Fruit fly (Drosophila melanogaster) whole organism, embryonic: ENCODE data around the gene CG15728.

Source experiments
- CG10543 ChIP-seq: fragments of 200-800 bp; sonication (Bioruptor generic); optimal IDR thresholded peaks from 3 replicates; lab custom pipeline; 2017; ENCODE audit warnings: missing biosample characterization, mild to moderate bottlenecking, missing genetic modification characterization, moderate library complexity
- CG11398 ChIP-seq: fragments of 200-800 bp; sonication (Bioruptor generic); optimal IDR thresholded peaks from 2 replicates; lab custom pipeline; 2016; ENCODE audit warnings: missing biosample characterization, missing genetic modification characterization
- CG11456 ChIP-seq: fragments of 200-800 bp; sonication (Bioruptor generic); IDR thresholded peaks from 3 replicates; pipeline ENCODE4 v1.3.6; 2022; ENCODE audit warnings: missing biosample characterization, missing genetic modification characterization
- CG12071 ChIP-seq: fragments of 200-800 bp; sonication (Bioruptor generic); optimal IDR thresholded peaks from 3 replicates; lab custom pipeline; 2018; ENCODE audit warnings: missing biosample characterization, mild to moderate bottlenecking, missing genetic modification characterization
- CG12155 ChIP-seq: fragments of 200-800 bp; sonication (Bioruptor generic); optimal IDR thresholded peaks from 3 replicates; lab custom pipeline; 2016; ENCODE audit warnings: missing biosample characterization, missing genetic modification characterization
- CG12659 ChIP-seq: fragments of 200-800 bp; sonication (Bioruptor generic); optimal IDR thresholded peaks from 3 replicates; lab custom pipeline; 2017; ENCODE audit warnings: mild to moderate bottlenecking, missing biosample characterization, missing genetic modification reagents, missing genetic modification characterization
- CG13287 ChIP-seq: fragments of 200-800 bp; sonication (Bioruptor generic); IDR thresholded peaks from 2 replicates; pipeline ENCODE4 v1.3.6; 2022; ENCODE audit warnings: missing biosample characterization, missing genetic modification characterization; ENCODE audit not compliant: partially characterized antibody
- CG13775 ChIP-seq: fragments of 200-800 bp; sonication (Bioruptor generic); optimal IDR thresholded peaks from 3 replicates; lab custom pipeline; 2017; ENCODE audit warnings: missing biosample characterization, mild to moderate bottlenecking, missing genetic modification characterization
- CG14667 ChIP-seq: fragments of 200-800 bp; sonication (Bioruptor generic); IDR thresholded peaks from 2 replicates; pipeline ENCODE4 v1.3.6; 2022; ENCODE audit warnings: missing biosample characterization, missing genetic modification characterization
- CG14965 ChIP-seq: fragments of 200-800 bp; sonication (Bioruptor generic); optimal IDR thresholded peaks from 2 replicates; lab custom pipeline; 2016; ENCODE audit warnings: missing biosample characterization, missing genetic modification characterization, borderline replicate concordance
- CG15601 ChIP-seq: fragments of 200-800 bp; sonication (Bioruptor generic); optimal IDR thresholded peaks from 3 replicates; lab custom pipeline; 2019; ENCODE audit warnings: missing biosample characterization, mild to moderate bottlenecking, missing genetic modification characterization, moderate library complexity
- CG16815 ChIP-seq: fragments of 200-800 bp; sonication (Bioruptor generic); optimal IDR thresholded peaks from 3 replicates; lab custom pipeline; 2017; ENCODE audit warnings: missing biosample characterization, mild to moderate bottlenecking, missing genetic modification characterization
- CG18476 ChIP-seq: fragments of 200-800 bp; sonication (Bioruptor generic); optimal IDR thresholded peaks from 2 replicates; lab custom pipeline; 2016; ENCODE audit warnings: missing biosample characterization, mild to moderate bottlenecking, missing genetic modification characterization
- CG30020 ChIP-seq: fragments of 200-800 bp; optimal IDR thresholded peaks from 2 replicates; lab custom pipeline; 2019; ENCODE audit warnings: missing biosample characterization, mild to moderate bottlenecking, missing genetic modification characterization, moderate library complexity
- CG31388 ChIP-seq: fragments of 200-800 bp; sonication (Bioruptor generic); optimal IDR thresholded peaks from 2 replicates; lab custom pipeline; 2016; ENCODE audit warnings: missing biosample characterization, missing genetic modification characterization
- CG6654 ChIP-seq: fragments of 200-800 bp; sonication (Bioruptor generic); optimal IDR thresholded peaks from 2 replicates; lab custom pipeline; 2017; ENCODE audit warnings: missing biosample characterization, mild to moderate bottlenecking, missing genetic modification characterization
- CG8089 ChIP-seq: fragments of 200-800 bp; sonication (Bioruptor generic); optimal IDR thresholded peaks from 3 replicates; lab custom pipeline; 2016; ENCODE audit warnings: missing biosample characterization, missing genetic modification characterization
- D19A ChIP-seq: fragments of 200-800 bp; optimal IDR thresholded peaks from 3 replicates; lab custom pipeline; 2019; ENCODE audit warnings: missing biosample characterization, mild to moderate bottlenecking, missing genetic modification characterization, moderate library complexity
- D19B ChIP-seq: fragments of 200-800 bp; sonication (Bioruptor generic); optimal IDR thresholded peaks from 2 replicates; lab custom pipeline; 2017; ENCODE audit warnings: missing biosample characterization, mild to moderate bottlenecking, missing genetic modification characterization
- Dfd ChIP-seq, 2 experiments: fragments of >200 bp; optimal IDR thresholded peaks; 2 replicates each; lab custom pipeline; 2017; ENCODE audit warnings: missing biosample characterization in 2 of 2, missing genetic modification characterization in 2 of 2
- Ets65A ChIP-seq: fragments of 200-800 bp; sonication (Bioruptor generic); peaks from one replicate; lab custom pipeline; 2016; ENCODE audit warnings: missing biosample characterization, missing genetic modification characterization
- Fer1 ChIP-seq: fragments of 200-800 bp; sonication (Bioruptor generic); optimal IDR thresholded peaks from 2 replicates; lab custom pipeline; 2017; ENCODE audit warnings: missing biosample characterization, mild to moderate bottlenecking, missing genetic modification characterization
- Fer3 ChIP-seq: fragments of 200-800 bp; sonication (Bioruptor generic); optimal IDR thresholded peaks from 2 replicates; lab custom pipeline; 2018; ENCODE audit warnings: missing biosample characterization, mild to moderate bottlenecking, missing genetic modification characterization, moderate library complexity
- HHEX ChIP-seq: fragments of 200-800 bp; sonication (Bioruptor generic); optimal IDR thresholded peaks from 3 replicates; lab custom pipeline; 2017; ENCODE audit warnings: missing biosample characterization, mild to moderate bottlenecking, missing genetic modification characterization, missing genetic modification reagents
- Hand ChIP-seq: fragments of 200-800 bp; sonication (Bioruptor generic); optimal IDR thresholded peaks from 2 replicates; lab custom pipeline; 2017; ENCODE audit warnings: mild to moderate bottlenecking, missing biosample characterization, missing genetic modification reagents, missing genetic modification characterization
- Hmx ChIP-seq: fragments of 200-800 bp; sonication (Bioruptor generic); optimal IDR thresholded peaks from 2 replicates; lab custom pipeline; 2016; ENCODE audit warnings: missing biosample characterization, missing genetic modification characterization
- MBD-R2 ChIP-seq: fragments of 200-800 bp; sonication (Bioruptor generic); IDR thresholded peaks from 2 replicates; pipeline ENCODE4 v1.3.6; 2022; ENCODE audit warnings: missing biosample characterization, missing genetic modification characterization
- Nf-YB ChIP-seq: fragments of 200-800 bp; sonication (Bioruptor generic); optimal IDR thresholded peaks from 3 replicates; lab custom pipeline; 2019; ENCODE audit warnings: missing biosample characterization, mild to moderate bottlenecking, missing genetic modification characterization, moderate library complexity
- NfI ChIP-seq: fragments of 200-800 bp; sonication (Bioruptor generic); optimal IDR thresholded peaks from 3 replicates; lab custom pipeline; 2018; ENCODE audit warnings: missing biosample characterization, mild to moderate bottlenecking, missing genetic modification characterization, moderate library complexity
- Oaz ChIP-seq: fragments of 200-800 bp; sonication (Bioruptor generic); IDR thresholded peaks from 2 replicates; pipeline ENCODE4 v1.3.6; 2022; ENCODE audit warnings: missing biosample characterization, missing genetic modification characterization
- Poxn ChIP-seq: fragments of 200-800 bp; sonication (Bioruptor generic); IDR thresholded peaks from 2 replicates; pipeline ENCODE4 v1.3.6; 2022; ENCODE audit warnings: missing biosample characterization, missing genetic modification characterization
- Sox100B ChIP-seq: fragments of 200-800 bp; sonication (Bioruptor generic); optimal IDR thresholded peaks from 3 replicates; lab custom pipeline; 2018; ENCODE audit warnings: missing biosample characterization, mild to moderate bottlenecking, missing genetic modification characterization
- bcd ChIP-seq: fragments of 200-800 bp; sonication (Bioruptor generic); optimal IDR thresholded peaks from 2 replicates; lab custom pipeline; 2017; ENCODE audit warnings: missing biosample characterization, mild to moderate bottlenecking, missing genetic modification characterization
- bowl ChIP-seq: fragments of 200-800 bp; sonication (Bioruptor generic); IDR thresholded peaks from 2 replicates; pipeline ENCODE4 v1.3.6; 2022; ENCODE audit warnings: missing biosample characterization, missing genetic modification characterization
- dati ChIP-seq: fragments of 200-800 bp; sonication (Bioruptor generic); IDR thresholded peaks from 2 replicates; pipeline ENCODE4 v1.3.6; 2022; ENCODE audit warnings: missing biosample characterization, missing genetic modification characterization
- dmrt99B ChIP-seq: fragments of 200-800 bp; sonication (Bioruptor generic); optimal IDR thresholded peaks from 2 replicates; lab custom pipeline; 2018; ENCODE audit warnings: missing biosample characterization, mild to moderate bottlenecking, missing genetic modification characterization, moderate library complexity
- dpn ChIP-seq, 2 experiments: fragments of 200-800 bp; sonication (Bioruptor generic); optimal IDR thresholded peaks; 3 replicates each; lab custom pipeline; 2016; ENCODE audit warnings: missing biosample characterization in 2 of 2, missing genetic modification characterization in 2 of 2
- esg ChIP-seq: fragments of 200-800 bp; sonication (Bioruptor generic); conservative IDR thresholded peaks from 2 replicates; pipeline ENCODE4 v1.3.6; 2022; ENCODE audit warnings: missing biosample characterization, missing genetic modification characterization
- jing ChIP-seq: fragments of 200-800 bp; sonication (Bioruptor generic); optimal IDR thresholded peaks from 2 replicates; lab custom pipeline; 2018; ENCODE audit warnings: missing biosample characterization, mild to moderate bottlenecking, missing genetic modification characterization
- mld ChIP-seq: fragments of 200-800 bp; sonication (Bioruptor generic); IDR thresholded peaks from 3 replicates; pipeline ENCODE4 v1.3.6; 2022; ENCODE audit warnings: missing biosample characterization, missing genetic modification characterization; ENCODE audit not compliant: partially characterized antibody
- nerfin-1 ChIP-seq: fragments of 200-800 bp; sonication (Bioruptor generic); optimal IDR thresholded peaks from 3 replicates; lab custom pipeline; 2019; ENCODE audit warnings: missing biosample characterization, mild to moderate bottlenecking, missing genetic modification characterization, moderate library complexity
- org-1 ChIP-seq: fragments of 200-800 bp; sonication (Bioruptor generic); optimal IDR thresholded peaks from 2 replicates; lab custom pipeline; 2017; ENCODE audit warnings: missing biosample characterization, missing genetic modification characterization
- pum ChIP-seq: fragments of 200-800 bp; sonication (Bioruptor generic); optimal IDR thresholded peaks from 2 replicates; lab custom pipeline; 2016; ENCODE audit warnings: missing biosample characterization, missing genetic modification characterization
- rib ChIP-seq: fragments of 200-800 bp; sonication (Bioruptor generic); IDR thresholded peaks from 2 replicates; pipeline ENCODE4 v1.3.6; 2022; ENCODE audit warnings: missing biosample characterization, missing genetic modification characterization
- row ChIP-seq: fragments of 200-800 bp; sonication (Bioruptor generic); IDR thresholded peaks from 3 replicates; pipeline ENCODE4 v1.3.6; 2022; ENCODE audit warnings: missing biosample characterization, missing genetic modification characterization
- shn ChIP-seq: fragments of 200-800 bp; sonication (Bioruptor generic); optimal IDR thresholded peaks from 3 replicates; lab custom pipeline; 2016; ENCODE audit warnings: missing biosample characterization, missing genetic modification characterization
- sim ChIP-seq: fragments of 200-800 bp; sonication (Bioruptor generic); IDR thresholded peaks from 2 replicates; pipeline ENCODE4 v1.3.6; 2022; ENCODE audit warnings: missing biosample characterization, missing genetic modification characterization
- slp2 ChIP-seq: fragments of 200-800 bp; sonication (Bioruptor generic); optimal IDR thresholded peaks from 2 replicates; lab custom pipeline; 2016; ENCODE audit warnings: missing biosample characterization, missing genetic modification characterization
- tup ChIP-seq: fragments of 200-800 bp; sonication (Bioruptor generic); optimal IDR thresholded peaks from 2 replicates; lab custom pipeline; 2016; ENCODE audit warnings: missing biosample characterization, mild to moderate bottlenecking, missing genetic modification characterization, moderate library complexity
- z ChIP-seq: fragments of 200-800 bp; sonication (Bioruptor generic); IDR thresholded peaks from 3 replicates; pipeline ENCODE4 v1.3.6; 2022; ENCODE audit warnings: missing biosample characterization, missing genetic modification characterization
- zen2 ChIP-seq: fragments of 200-800 bp; sonication (Bioruptor generic); IDR thresholded peaks from 3 replicates; pipeline ENCODE4 v1.3.6; 2022; ENCODE audit warnings: missing biosample characterization, missing genetic modification characterization; ENCODE audit not compliant: partially characterized antibody

CG15728 gene

dm6 chrX:12574666-12575202 is 49.4 kb upstream of the CG15728 start (continued):
- TF ChIP-seq D19A (tag; lab: Kevin White, UChicago) (peak; percentile 41), CG14667 (no peak), sim (GFP tag; lab: Robert Waterston, UW) (no peak), Fer1 (GFP tag; lab: Kevin White, UChicago) (peak; percentile 2), CG31388 (GFP tag; lab: Kevin White, UChicago) (no peak), CG12659 (GFP tag; lab: Kevin White, UChicago) (no peak), jing (GFP tag; lab: Kevin White, UChicago) (no peak), CG12071 (GFP tag; lab: Kevin White, UChicago) (no peak), rib (GFP tag; lab: Robert Waterston, UW) (peak; percentile 94), esg (GFP tag; lab: Robert Waterston, UW) (no peak), slp2 (GFP tag; lab: Kevin White, UChicago) (no peak), CG8089 (GFP tag; lab: Kevin White, UChicago) (no peak), Hand (no peak), pum (no peak), mld (GFP tag; lab: Robert Waterston, UW) (no peak), CG16815 (GFP tag; lab: Kevin White, UChicago) (no peak), Nf-YB (GFP tag; lab: Kevin White, UChicago) (no peak), NfI (GFP tag; lab: Kevin White, UChicago) (peak; percentile 17), CG30020 (tag; lab: Kevin White, UChicago) (no peak), MBD-R2 (GFP tag; lab: Robert Waterston, UW) (no peak), nerfin-1 (peak; percentile 70), CG6654 (GFP tag; lab: Kevin White, UChicago) (no peak), shn (peak; percentile 18), HHEX (GFP tag; lab: Kevin White, UChicago) (no peak), CG14965 (GFP tag; lab: Kevin White, UChicago) (no peak), CG11456 (no peak), D19B (GFP tag; lab: Kevin White, UChicago) (no peak), Sox100B (GFP tag; lab: Kevin White, UChicago) (no peak), CG10543 (GFP tag; lab: Kevin White, UChicago) (peak; percentile 25), Fer3 (tag; lab: Kevin White, UChicago) (no peak), bcd (GFP tag; lab: Kevin White, UChicago) (no peak), zen2 (GFP tag; lab: Robert Waterston, UW) (0 out of 3 replicates have a peak, but pooled peaks have one; percentile 7), Hmx (GFP tag; lab: Kevin White, UChicago) (no peak), dpn (GFP tag; optimal IDR thresholded peaks at IDR 0.05; lab: Kevin White, UChicago) (peak in 1 of 2 experiments; percentile 26), Dfd (GFP tag; optimal IDR thresholded peaks at IDR 0.05; lab: Kevin White, UChicago) (no peak), CG13287 (GFP tag; lab: Robert Waterston, UW) (peak; percentile 44), tup (GFP tag; lab: Kevin White, UChicago) (no peak), CG18476 (GFP tag; lab: Kevin White, UChicago) (no peak), Oaz (GFP tag; lab: Robert Waterston, UW) (no peak), CG11398 (GFP tag; lab: Kevin White, UChicago) (no peak), z (GFP tag; lab: Robert Waterston, UW) (no peak), CG15601 (tag; lab: Kevin White, UChicago) (no peak), row (GFP tag; lab: Robert Waterston, UW) (peak; percentile 53; the same call in 2 of the 3 replicates), CG13775 (GFP tag; lab: Kevin White, UChicago) (no peak), Poxn (GFP tag; lab: Robert Waterston, UW) (no peak), CG12155 (GFP tag; lab: Kevin White, UChicago) (no peak), bowl (GFP tag; lab: Robert Waterston, UW) (no peak), Ets65A (GFP tag; lab: Kevin White, UChicago) (no peak), dmrt99B (no peak), dati (GFP tag; lab: Robert Waterston, UW) (no peak), org-1 (GFP tag; lab: Kevin White, UChicago) (no peak)
